Fruit fly (Drosophila melanogaster) whole organism, prepupa: ENCODE results near the gene Mettl5.

Source experiments
- Blimp-1 ChIP-seq: fragments of 200-800 bp; sonication (Bioruptor generic); optimal IDR thresholded peaks from 3 replicates; lab custom pipeline; 2017; ENCODE audit warnings: missing biosample characterization, missing genetic modification characterization, mild to moderate bottlenecking, moderate library complexity, missing genetic modification reagents
- CG10669 ChIP-seq: fragments of 200-800 bp; sonication (Bioruptor generic); optimal IDR thresholded peaks from 3 replicates; lab custom pipeline; 2018; ENCODE audit warnings: missing biosample characterization, mild to moderate bottlenecking, missing genetic modification characterization, moderate library complexity
- CG11294 ChIP-seq: fragments of 200-800 bp; sonication (Bioruptor generic); IDR thresholded peaks from 2 replicates; pipeline ENCODE4 v1.3.6; 2022; ENCODE audit warnings: missing biosample characterization, missing genetic modification characterization
- CG11762 ChIP-seq: fragments of 200-800 bp; sonication (Bioruptor generic); optimal IDR thresholded peaks from 3 replicates; lab custom pipeline; 2016; ENCODE audit warnings: missing biosample characterization, missing genetic modification characterization; ENCODE audit not compliant: insufficient read depth
- CG11902 ChIP-seq: fragments of 200-800 bp; sonication (Bioruptor generic); optimal IDR thresholded peaks from 3 replicates; lab custom pipeline; 2016; ENCODE audit warnings: missing biosample characterization, missing genetic modification characterization
- CG15336 ChIP-seq: fragments of 200-800 bp; sonication (Bioruptor generic); IDR thresholded peaks from 2 replicates; pipeline ENCODE4 v1.3.6; 2022; ENCODE audit warnings: missing biosample characterization, missing genetic modification characterization
- CG16779 ChIP-seq: fragments of 200-800 bp; sonication (Bioruptor generic); optimal IDR thresholded peaks from 3 replicates; lab custom pipeline; 2017; ENCODE audit warnings: missing biosample characterization, mild to moderate bottlenecking, missing genetic modification characterization
- CG31627 ChIP-seq: fragments of 200-800 bp; sonication (Bioruptor generic); optimal IDR thresholded peaks from 3 replicates; lab custom pipeline; 2016; ENCODE audit warnings: missing biosample characterization, missing genetic modification characterization
- CG32006 ChIP-seq: fragments of 200-800 bp; sonication (Bioruptor generic); optimal IDR thresholded peaks from 3 replicates; lab custom pipeline; 2017; ENCODE audit warnings: missing biosample characterization, mild to moderate bottlenecking, missing genetic modification characterization
- CG3919 ChIP-seq: fragments of 200-800 bp; sonication (Bioruptor generic); optimal IDR thresholded peaks from 3 replicates; lab custom pipeline; 2016; ENCODE audit warnings: missing biosample characterization, missing genetic modification characterization
- CG4318 ChIP-seq: fragments of 200-800 bp; sonication (Bioruptor generic); optimal IDR thresholded peaks from 3 replicates; lab custom pipeline; 2017; ENCODE audit warnings: missing biosample characterization, mild to moderate bottlenecking, missing genetic modification characterization
- CG6276 ChIP-seq: fragments of 200-800 bp; sonication (Bioruptor generic); optimal IDR thresholded peaks from 2 replicates; lab custom pipeline; 2017; ENCODE audit warnings: missing biosample characterization, mild to moderate bottlenecking, missing genetic modification characterization
- CG7368 ChIP-seq: fragments of 200-800 bp; sonication (Bioruptor generic); optimal IDR thresholded peaks from 3 replicates; lab custom pipeline; 2016; ENCODE audit warnings: missing biosample characterization, missing genetic modification characterization
- CG8319 ChIP-seq: fragments of 200-800 bp; sonication (Bioruptor generic); optimal IDR thresholded peaks from 3 replicates; lab custom pipeline; 2016; ENCODE audit warnings: missing biosample characterization, missing genetic modification characterization
- CG8632 ChIP-seq: fragments of 200-800 bp; sonication (Bioruptor generic); optimal IDR thresholded peaks from 3 replicates; lab custom pipeline; 2016; ENCODE audit warnings: missing biosample characterization, missing genetic modification characterization
- CG9139 ChIP-seq: fragments of 200-800 bp; sonication (Bioruptor generic); optimal IDR thresholded peaks from 3 replicates; lab custom pipeline; 2017; ENCODE audit warnings: missing biosample characterization, mild to moderate bottlenecking, missing genetic modification characterization
- Eip75B ChIP-seq: fragments of 200-800 bp; sonication (Bioruptor generic); optimal IDR thresholded peaks from 3 replicates; lab custom pipeline; 2016; ENCODE audit warnings: missing biosample characterization, missing genetic modification characterization
- Eip78C ChIP-seq: fragments of 200-800 bp; sonication (Bioruptor generic); peaks from one replicate; lab custom pipeline; 2016; ENCODE audit warnings: missing biosample characterization, missing genetic modification characterization
- Ets21C ChIP-seq: fragments of 200-800 bp; sonication (Bioruptor generic); optimal IDR thresholded peaks from 3 replicates; lab custom pipeline; 2016; ENCODE audit warnings: missing biosample characterization, missing genetic modification characterization
- Hr38 ChIP-seq: sonication (Bioruptor generic); optimal IDR thresholded peaks from 2 replicates; lab custom pipeline; 2016; ENCODE audit warnings: missing biosample characterization, missing genetic modification characterization
- Lpt ChIP-seq: fragments of 200-800 bp; sonication (Bioruptor generic); optimal IDR thresholded peaks from 3 replicates; lab custom pipeline; 2016; ENCODE audit warnings: missing biosample characterization, missing genetic modification characterization
- OdsH ChIP-seq: fragments of 200-800 bp; sonication (Bioruptor generic); optimal IDR thresholded peaks from 3 replicates; lab custom pipeline; 2016; ENCODE audit warnings: missing biosample characterization, missing genetic modification characterization
- Sox15 ChIP-seq: fragments of 200-800 bp; sonication (Bioruptor generic); optimal IDR thresholded peaks from 3 replicates; lab custom pipeline; 2016; ENCODE audit warnings: missing biosample characterization, missing genetic modification characterization
- cyc ChIP-seq: fragments of 200-800 bp; sonication (Bioruptor generic); optimal IDR thresholded peaks from 3 replicates; lab custom pipeline; 2016; ENCODE audit warnings: missing biosample characterization, missing genetic modification characterization
- dac ChIP-seq: fragments of 200-800 bp; sonication (Bioruptor generic); optimal IDR thresholded peaks from 2 replicates; lab custom pipeline; 2017; ENCODE audit warnings: missing biosample characterization, mild to moderate bottlenecking, missing genetic modification characterization
- esn ChIP-seq: fragments of 200-800 bp; sonication (Bioruptor generic); optimal IDR thresholded peaks from 2 replicates; lab custom pipeline; 2016; ENCODE audit warnings: missing biosample characterization, mild to moderate bottlenecking, missing genetic modification characterization, moderate library complexity
- fd85E ChIP-seq: fragments of 200-800 bp; sonication (Bioruptor generic); optimal IDR thresholded peaks from 3 replicates; lab custom pipeline; 2016; ENCODE audit warnings: missing biosample characterization, missing genetic modification characterization
- fkh ChIP-seq: fragments of 200-800 bp; sonication (Bioruptor generic); optimal IDR thresholded peaks from 3 replicates; lab custom pipeline; 2017; ENCODE audit warnings: missing biosample characterization, mild to moderate bottlenecking, missing genetic modification characterization, moderate library complexity
- salr ChIP-seq, 2 experiments: fragments of 200-800 bp; sonication (Bioruptor generic); optimal IDR thresholded peaks; 3 replicates each; lab custom pipeline; 2016 to 2018; ENCODE audit warnings: missing biosample characterization in 2 of 2, missing genetic modification characterization in 2 of 2, mild to moderate bottlenecking in 1 of 2
- spab ChIP-seq: fragments of 200-800 bp; sonication (Bioruptor generic); optimal IDR thresholded peaks from 2 replicates; lab custom pipeline; 2017; ENCODE audit warnings: missing biosample characterization, mild to moderate bottlenecking, missing genetic modification characterization, missing genetic modification reagents
- ss ChIP-seq, 2 experiments: fragments of 200-800 bp; sonication (Bioruptor generic); optimal IDR thresholded peaks; 2 replicates in 1 of 2; 3 replicates in 1 of 2; lab custom pipeline; 2017 to 2018; ENCODE audit warnings: mild to moderate bottlenecking in 2 of 2, missing biosample characterization in 2 of 2, missing genetic modification characterization in 2 of 2, moderate library complexity in 1 of 2
- topi ChIP-seq: fragments of 200-800 bp; sonication (Bioruptor generic); optimal IDR thresholded peaks from 3 replicates; lab custom pipeline; 2016; ENCODE audit warnings: missing biosample characterization, missing genetic modification characterization

The Mettl5 gene

DNA sequence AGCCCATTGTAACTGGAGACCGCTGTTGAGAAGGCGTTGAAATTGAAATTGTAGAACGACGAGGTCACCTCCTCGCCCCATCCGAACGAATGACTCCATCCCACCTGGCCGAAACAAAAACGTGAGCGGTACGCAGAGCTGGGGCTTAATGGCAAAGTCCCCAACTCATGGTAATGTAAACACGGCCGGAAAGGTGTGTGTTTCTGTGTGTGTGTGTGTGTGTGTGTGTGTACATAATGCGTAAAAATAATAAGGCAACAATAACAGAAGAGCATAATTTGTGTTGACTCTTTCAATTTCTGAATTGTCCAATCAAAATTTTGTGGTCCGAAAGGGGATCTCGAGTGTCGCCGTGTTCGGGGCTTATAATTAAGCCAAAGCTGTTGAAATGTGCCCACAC, 42.1 kb upstream of the Mettl5 start:
- TF ChIP-seq CG6276 = no peak
- TF ChIP-seq CG8319 = peak; percentile 16
- TF ChIP-seq fkh (GFP tag; lab: Kevin White, UChicago) = peak; percentile 38
- no peak for TF ChIP-seq CG8632 (GFP tag; lab: Kevin White, UChicago)
- no peak for TF ChIP-seq Lpt (GFP tag; lab: Kevin White, UChicago)

DNA sequence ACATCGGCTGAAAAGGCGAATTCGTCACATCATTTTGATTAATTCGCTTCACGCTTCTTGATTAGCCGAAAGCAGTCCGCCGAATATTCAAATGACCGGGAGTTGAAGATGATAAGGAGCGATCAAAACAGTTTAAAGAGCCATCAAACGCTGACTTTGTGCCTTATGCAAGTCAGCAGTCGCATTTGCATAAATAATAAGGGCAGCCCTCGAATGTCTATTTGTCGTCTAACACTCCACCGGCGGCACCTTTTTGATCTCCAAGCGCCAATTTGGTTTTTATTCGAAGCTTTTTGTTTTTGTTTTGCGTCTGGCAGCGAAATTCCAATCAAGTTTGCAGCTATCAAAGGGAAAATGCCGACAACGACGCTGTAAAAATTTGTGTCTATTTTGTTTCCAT, 37.9 kb upstream of the Mettl5 start:
- TF ChIP-seq Hr38 (GFP tag; lab: Kevin White, UChicago) (no peak), CG11294 (GFP tag; lab: Robert Waterston, UW) (no peak), topi (GFP tag; lab: Kevin White, UChicago) (no peak), spab (GFP tag; lab: Kevin White, UChicago) (no peak), cyc (GFP tag; lab: Kevin White, UChicago) (no peak), ss (GFP tag; optimal IDR thresholded peaks at IDR 0.05; lab: Kevin White, UChicago) (no peak), CG31627 (no peak), CG7368 (no peak)

DNA sequence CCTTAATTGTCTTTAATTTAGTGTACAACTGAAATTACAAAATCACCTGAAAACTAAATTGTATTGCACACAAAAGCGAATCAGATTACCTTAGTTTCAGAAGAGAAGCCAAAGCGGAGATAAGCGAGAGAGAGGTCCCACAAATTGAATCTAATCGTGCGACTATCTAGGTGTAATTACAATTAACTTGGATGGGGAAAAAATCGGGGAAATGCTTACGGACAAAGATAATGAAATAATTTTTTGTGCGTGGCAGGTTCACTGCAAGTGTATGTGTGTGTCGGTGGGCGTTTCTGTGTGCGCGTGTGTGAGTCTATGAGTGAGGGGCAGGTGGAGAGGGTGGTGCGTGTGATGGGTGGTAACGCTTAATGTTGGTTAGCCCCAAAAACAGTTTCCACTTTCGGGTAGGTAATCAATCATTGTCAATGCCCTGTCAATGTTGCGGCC, 35.2 kb upstream of the Mettl5 start:
- TF ChIP-seq CG16779 (no peak), fkh (GFP tag; lab: Kevin White, UChicago) (no peak), CG15336 (GFP tag; lab: Robert Waterston, UW) (no peak), CG9139 (GFP tag; lab: Kevin White, UChicago) (no peak), CG3919 (GFP tag; lab: Kevin White, UChicago) (no peak), dac (GFP tag; lab: Kevin White, UChicago) (no peak), salr (GFP tag; optimal IDR thresholded peaks at IDR 0.05; lab: Kevin White, UChicago) (no peak), Ets21C (GFP tag; lab: Kevin White, UChicago) (no peak), Eip75B (GFP tag; lab: Kevin White, UChicago) (no peak), Eip78C (GFP tag; lab: Kevin White, UChicago) (no peak), CG32006 (GFP tag; lab: Kevin White, UChicago) (no peak), CG11902 (GFP tag; lab: Kevin White, UChicago) (no peak), CG4318 (GFP tag; lab: Kevin White, UChicago) (no peak)

- TF ChIP-seq esn (GFP tag; lab: Kevin White, UChicago) (no peak), OdsH (no peak)
Measured at dm6 chr3L:19228857-19229398, 34.6 kb upstream of the Mettl5 start.

DNA sequence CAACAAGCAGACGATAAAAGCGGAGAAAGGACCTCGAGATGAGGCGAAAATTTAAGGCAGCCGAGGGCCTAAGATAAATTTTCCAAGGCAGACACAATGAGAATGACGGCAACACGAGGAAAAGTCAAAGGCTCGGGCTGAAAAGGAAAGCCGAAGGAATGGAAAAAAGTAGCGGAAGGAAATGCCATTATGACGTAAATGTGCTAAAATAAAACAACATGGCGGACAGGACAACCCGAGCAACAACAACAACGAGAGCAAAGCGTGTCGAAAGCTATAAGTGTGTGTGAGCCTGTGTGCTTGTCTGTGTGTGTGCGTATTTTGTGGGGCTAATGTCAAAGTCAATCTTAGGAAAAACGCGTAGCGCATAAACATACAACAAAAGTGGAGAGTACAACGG, 34.1 kb upstream of the Mettl5 start:
- no peak for TF ChIP-seq Blimp-1
- TF ChIP-seq ss (GFP tag; optimal IDR thresholded peaks at IDR 0.05; lab: Kevin White, UChicago) = no peak
- TF ChIP-seq CG11762 = no peak
- no peak for TF ChIP-seq CG15336 (GFP tag; lab: Robert Waterston, UW)
- TF ChIP-seq CG10669 (GFP tag; lab: Kevin White, UChicago) = no peak
- TF ChIP-seq Ets21C (GFP tag; lab: Kevin White, UChicago) = no peak
- TF ChIP-seq cyc (GFP tag; lab: Kevin White, UChicago) = no peak
- TF ChIP-seq fd85E (GFP tag; lab: Kevin White, UChicago) = no peak
- TF ChIP-seq Sox15 (GFP tag; lab: Kevin White, UChicago) = no peak
